Worm (Caenorhabditis elegans) whole organism, L3 larva: Measurements from ENCODE around the gene math-41.

Experiments used
- R02D3.7 ChIP-seq: fragments of 150-350 bp; optimal IDR thresholded peaks from 2 replicates; lab custom pipeline; 2014; ENCODE audit warnings: missing biosample characterization, missing genetic modification characterization
- ZK546.5 ChIP-seq: sonication (generic microtip); optimal IDR thresholded peaks from 2 replicates; lab custom pipeline; 2017; ENCODE audit warnings: missing biosample characterization, missing genetic modification characterization
- ama-1 ChIP-seq: fragments of 150-350 bp; optimal IDR thresholded peaks from 2 replicates; lab custom pipeline; 2018
- ceh-82 ChIP-seq: fragments of 150-350 bp; optimal IDR thresholded peaks from 2 replicates; lab custom pipeline; 2014; ENCODE audit warnings: missing biosample characterization, missing genetic modification characterization
- ceh-9 ChIP-seq: sonication (generic microtip); optimal IDR thresholded peaks from 2 replicates; lab custom pipeline; 2018; ENCODE audit warnings: missing biosample characterization, missing genetic modification characterization
- daf-12 ChIP-seq: fragments of 150-350 bp; optimal IDR thresholded peaks from 2 replicates; lab custom pipeline; 2014; ENCODE audit warnings: missing biosample characterization, missing genetic modification reagents, missing genetic modification characterization
- egl-5 ChIP-seq: fragments of 150-350 bp; optimal IDR thresholded peaks from 2 replicates; lab custom pipeline; 2017; ENCODE audit warnings: missing biosample characterization, missing genetic modification reagents, missing genetic modification characterization, inconsistent platforms
- elt-1 ChIP-seq: fragments of 150-350 bp; optimal IDR thresholded peaks from 2 replicates; lab custom pipeline; 2014; ENCODE audit warnings: missing biosample characterization, missing genetic modification characterization
- elt-2 ChIP-seq: sonication (generic microtip); optimal IDR thresholded peaks from 2 replicates; lab custom pipeline; 2016; ENCODE audit warnings: missing genetic modification reagents, mild to moderate bottlenecking, missing genetic modification characterization, missing compliant biosample characterization
- eor-1 ChIP-seq, 2 experiments: fragments of 150-350 bp; optimal IDR thresholded peaks; 2 replicates each; lab custom pipeline; 2014 to 2018; ENCODE audit warnings: missing biosample characterization in 2 of 2, missing genetic modification characterization in 2 of 2
- fkh-10 ChIP-seq: sonication (generic microtip); optimal IDR thresholded peaks from 2 replicates; lab custom pipeline; 2017; ENCODE audit warnings: missing biosample characterization, missing genetic modification reagents, missing genetic modification characterization
- fkh-2 ChIP-seq: fragments of 150-350 bp; optimal IDR thresholded peaks from 2 replicates; lab custom pipeline; 2014; ENCODE audit warnings: missing biosample characterization, missing genetic modification reagents, missing genetic modification characterization
- jun-1 ChIP-seq: fragments of 150-350 bp; optimal IDR thresholded peaks from 2 replicates; lab custom pipeline; 2014; ENCODE audit warnings: missing biosample characterization, missing genetic modification reagents, missing genetic modification characterization
- lin-39 ChIP-seq: fragments of 150-350 bp; optimal IDR thresholded peaks from 2 replicates; lab custom pipeline; 2018; ENCODE audit warnings: missing biosample characterization, missing genetic modification reagents, missing genetic modification characterization
- lsy-12 ChIP-seq: sonication (generic microtip); optimal IDR thresholded peaks from 2 replicates; lab custom pipeline; 2016; ENCODE audit warnings: mild to moderate bottlenecking, missing genetic modification characterization, missing compliant biosample characterization
- mml-1 ChIP-seq: fragments of 150-350 bp; sonication (generic microtip); optimal IDR thresholded peaks from 3 replicates; lab custom pipeline; 2014; ENCODE audit warnings: missing biosample characterization, missing genetic modification characterization
- nfya-1 ChIP-seq: sonication (generic microtip); optimal IDR thresholded peaks from 2 replicates; lab custom pipeline; 2017; ENCODE audit warnings: missing genetic modification characterization, mild to moderate bottlenecking, missing compliant biosample characterization, antibody characterized with exemption, moderate library complexity; ENCODE audit not compliant: insufficient read depth
- nhr-12 ChIP-seq: fragments of 150-350 bp; optimal IDR thresholded peaks from 2 replicates; lab custom pipeline; 2014; ENCODE audit warnings: missing biosample characterization, missing genetic modification characterization
- nhr-237 ChIP-seq: fragments of 150-350 bp; optimal IDR thresholded peaks from 2 replicates; lab custom pipeline; 2014; ENCODE audit warnings: missing biosample characterization, missing genetic modification characterization
- nhr-25 ChIP-seq: sonication (generic microtip); optimal IDR thresholded peaks from 2 replicates; lab custom pipeline; 2017; ENCODE audit warnings: missing biosample characterization, missing genetic modification characterization
- nhr-28 ChIP-seq: fragments of 150-350 bp; optimal IDR thresholded peaks from 2 replicates; lab custom pipeline; 2014; ENCODE audit warnings: missing biosample characterization, missing genetic modification characterization
- nhr-67 ChIP-seq: fragments of 150-350 bp; optimal IDR thresholded peaks from 2 replicates; lab custom pipeline; 2014; ENCODE audit warnings: missing biosample characterization, missing genetic modification characterization
- nhr-76 ChIP-seq: fragments of 150-350 bp; sonication (generic microtip); optimal IDR thresholded peaks from 5 replicates; lab custom pipeline; 2014; ENCODE audit warnings: missing biosample characterization, missing genetic modification characterization
- nhr-77 ChIP-seq: fragments of 150-350 bp; optimal IDR thresholded peaks from 2 replicates; lab custom pipeline; 2014; ENCODE audit warnings: missing biosample characterization, missing genetic modification characterization
- pha-4 ChIP-seq: fragments of 150-350 bp; optimal IDR thresholded peaks from 2 replicates; lab custom pipeline; 2014; ENCODE audit warnings: missing biosample characterization, missing genetic modification reagents, missing genetic modification characterization
- pqm-1 ChIP-seq: fragments of 150-350 bp; optimal IDR thresholded peaks from 2 replicates; lab custom pipeline; 2017; ENCODE audit warnings: missing biosample characterization, missing genetic modification characterization, inconsistent platforms
- sea-2 ChIP-seq: fragments of 150-350 bp; sonication (generic microtip); optimal IDR thresholded peaks from 4 replicates; lab custom pipeline; 2014; ENCODE audit warnings: missing biosample characterization, missing genetic modification reagents, missing genetic modification characterization
- skn-1 ChIP-seq: fragments of 150-350 bp; optimal IDR thresholded peaks from 2 replicates; lab custom pipeline; 2014; ENCODE audit warnings: missing biosample characterization, missing genetic modification characterization
- snpc-4 ChIP-seq: fragments of 150-350 bp; optimal IDR thresholded peaks from 2 replicates; lab custom pipeline; 2014; ENCODE audit warnings: missing biosample characterization, missing genetic modification characterization
- tbx-2 ChIP-seq: sonication (generic microtip); optimal IDR thresholded peaks from 2 replicates; lab custom pipeline; 2016; ENCODE audit warnings: mild to moderate bottlenecking, missing genetic modification characterization, missing compliant biosample characterization
- ztf-11 ChIP-seq: fragments of 150-350 bp; optimal IDR thresholded peaks from 2 replicates; lab custom pipeline; 2014; ENCODE audit warnings: missing biosample characterization, missing genetic modification characterization
- ztf-4 ChIP-seq: fragments of 150-350 bp; optimal IDR thresholded peaks from 2 replicates; lab custom pipeline; 2014; ENCODE audit warnings: missing biosample characterization, missing genetic modification characterization

Gene math-41

DNA sequence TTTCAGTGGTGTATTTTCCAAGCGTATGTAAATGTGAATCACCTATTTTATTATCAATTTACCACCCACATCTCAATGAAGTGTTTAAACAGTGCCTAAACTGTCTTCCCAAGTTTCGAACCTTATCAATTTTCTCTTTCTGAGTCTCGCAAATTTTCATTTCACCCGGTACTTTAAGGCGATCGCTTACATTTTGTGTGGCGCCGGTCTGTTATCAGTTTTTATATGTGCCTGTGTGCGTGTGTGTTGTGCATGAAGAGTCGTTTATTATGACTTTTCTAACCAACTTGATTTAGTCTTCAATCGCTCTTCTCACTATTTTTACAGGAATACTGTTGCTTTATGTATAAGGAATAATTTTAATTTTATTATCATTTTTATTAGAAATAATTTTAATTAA is 832 bp upstream of the math-41 start:
- TF ChIP-seq elt-2 (tag; lab: Kevin White, UChicago): peak; percentile 57
- TF ChIP-seq, all 47 proteins: peak for 1; not testable (repeated sequence) for 46

DNA sequence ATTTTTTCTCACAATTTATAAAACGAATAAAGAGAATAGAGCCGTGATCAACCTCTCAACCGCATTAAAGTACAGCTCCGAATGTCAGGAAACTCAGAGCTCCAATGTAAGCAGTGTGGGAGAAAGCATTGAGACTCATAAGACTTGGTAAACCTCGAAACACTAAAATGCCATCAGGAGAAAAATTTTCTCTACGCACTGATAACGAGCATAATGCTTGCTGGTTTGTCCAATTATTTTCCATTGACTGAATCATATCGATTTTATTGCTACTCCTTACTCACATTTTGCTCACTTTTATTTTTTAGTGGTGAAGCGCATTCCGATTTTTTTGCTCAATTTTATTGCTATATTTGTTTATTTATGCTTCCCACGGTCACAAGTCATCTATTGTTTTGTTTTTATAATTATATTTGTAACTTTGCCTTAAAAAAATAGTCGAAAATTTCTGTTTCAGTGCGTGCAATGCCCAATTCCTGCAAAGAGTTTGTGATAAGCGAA is 5.8 kb downstream of the math-41 start, which contains the start of gene math-40:
Gene math-40, plus strand, starts transcription at position 451 of the 501 bp plus-strand sequence.
- TF ChIP-seq tbx-2 (no peak), pqm-1 (tag; lab: Kevin White, UChicago) (peak; percentile 41), elt-2 (tag; lab: Kevin White, UChicago) (peak; percentile 62)

DNA sequence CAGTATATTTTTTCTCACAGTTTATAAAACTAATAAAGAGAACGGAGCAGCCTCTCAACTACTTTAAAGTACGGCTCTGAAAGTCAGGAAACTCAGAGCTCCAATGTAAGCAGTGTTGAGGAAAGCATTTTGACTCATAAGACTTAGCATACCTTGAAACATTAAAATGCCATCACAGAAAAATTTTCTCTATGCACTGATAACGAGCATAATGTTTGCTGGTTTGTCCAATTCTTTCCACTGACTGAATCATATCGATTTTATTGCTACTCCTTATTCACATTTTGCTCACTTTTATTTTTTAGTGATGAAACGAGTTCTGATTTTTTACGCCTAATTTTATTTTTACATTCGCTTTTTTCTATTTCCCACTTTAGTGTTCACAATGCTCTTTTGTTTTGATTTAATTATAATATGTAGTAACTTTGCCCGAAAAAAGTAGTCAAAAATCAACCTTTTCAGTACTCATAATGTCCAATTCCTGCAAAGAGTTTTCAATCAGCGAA is 7.5 kb downstream of the math-41 start, which contains the start of gene math-39:
Gene math-39, plus strand, starts transcription at position 456 of the 506 bp plus-strand sequence.
- TF ChIP-seq elt-2 (tag; lab: Kevin White, UChicago) (peak; percentile 51), mml-1 (tag; lab: Kevin White, UChicago) (no peak), lin-39 (tag; lab: Kevin White, UChicago) (no peak), snpc-4 (tag; lab: Kevin White, UChicago) (no peak), elt-1 (tag; lab: Kevin White, UChicago) (no peak)
- TF ChIP-seq, all 47 proteins: peak for 1

DNA sequence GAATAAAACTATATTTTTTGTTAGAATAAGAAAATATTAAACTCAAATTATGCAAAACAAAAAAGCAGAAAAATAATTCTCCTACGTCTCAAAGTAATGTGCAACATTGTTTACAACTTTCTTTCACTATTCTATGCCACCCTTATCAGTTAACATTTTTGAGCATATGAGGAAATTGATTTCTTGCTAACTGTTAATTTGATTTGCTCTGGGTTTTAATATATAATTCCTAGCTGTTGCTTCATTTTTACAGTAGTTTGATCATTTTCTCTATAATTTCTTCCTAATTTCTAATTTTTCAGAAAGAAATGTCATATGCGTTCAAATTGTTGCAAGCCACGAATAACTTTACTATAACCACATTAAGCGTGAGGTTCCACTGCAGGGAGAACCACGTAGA is 11.8 kb downstream of the math-41 start, which contains the start of gene T08E11.1:
Gene T08E11.1, plus strand, starts transcription at position 301 of the 400 bp plus-strand sequence.
- TF ChIP-seq elt-2 (tag; lab: Kevin White, UChicago): peak; percentile 8
- TF ChIP-seq nhr-77 (tag; lab: Kevin White, UChicago): no peak
- TF ChIP-seq nhr-25: no peak

DNA sequence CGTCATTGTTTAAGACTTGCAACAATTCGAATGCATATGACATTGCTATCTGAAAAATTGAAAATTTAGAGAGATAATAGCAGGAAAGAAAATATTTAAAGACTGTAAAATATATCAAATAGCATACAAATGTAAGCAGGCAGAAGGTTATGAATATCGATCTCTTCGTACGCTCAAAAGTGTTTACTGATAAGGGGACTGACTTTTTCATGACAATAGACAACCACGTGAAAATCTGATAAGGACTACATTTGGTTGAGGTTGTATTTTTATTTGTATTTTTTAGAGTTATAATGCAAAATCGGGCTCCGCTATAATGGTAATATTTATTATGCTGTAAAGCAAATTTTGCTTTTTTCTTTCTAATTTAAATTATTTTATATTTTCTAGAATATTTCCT is 18.5 kb downstream of the math-41 start, which contains the start of the genes C52E2.5 and C52E2.4:
Gene C52E2.5, minus strand, starts transcription at position 43 of the 400 bp plus-strand sequence.
Gene C52E2.4, plus strand, starts transcription at position 252 of the 400 bp plus-strand sequence.
- TF ChIP-seq ceh-82: no peak
- TF ChIP-seq lin-39 (tag; lab: Kevin White, UChicago): no peak
- no peak for TF ChIP-seq nhr-76 (tag; lab: Kevin White, UChicago)
- TF ChIP-seq eor-1 (tag; optimal IDR thresholded peaks at IDR 0.05; lab: Kevin White, UChicago): no peak
- TF ChIP-seq skn-1 (tag; lab: Kevin White, UChicago): peak; percentile 17
- no peak for TF ChIP-seq sea-2 (GFP tag; lab: Kevin White, UChicago)
- no peak for TF ChIP-seq fkh-2 (tag; lab: Kevin White, UChicago)
- TF ChIP-seq ceh-9 (tag; lab: Kevin White, UChicago): no peak
- TF ChIP-seq tbx-2: no peak
- no peak for TF ChIP-seq mml-1 (tag; lab: Kevin White, UChicago)
- TF ChIP-seq ama-1 (lab: Kevin White, UChicago): no peak
- TF ChIP-seq pha-4: peak; percentile 73
- no peak for TF ChIP-seq pqm-1 (tag; lab: Kevin White, UChicago)
- TF ChIP-seq ZK546.5 (tag; lab: Kevin White, UChicago): no peak
- no peak for TF ChIP-seq fkh-10
- no peak for TF ChIP-seq R02D3.7 (tag; lab: Kevin White, UChicago)
- no peak for TF ChIP-seq nhr-67 (tag; lab: Kevin White, UChicago)
- no peak for TF ChIP-seq nhr-28 (tag; lab: Kevin White, UChicago)
- peak; percentile 94 for TF ChIP-seq elt-2 (tag; lab: Kevin White, UChicago)
- peak; percentile 20 for TF ChIP-seq jun-1 (tag; lab: Kevin White, UChicago)
- TF ChIP-seq snpc-4 (tag; lab: Kevin White, UChicago): no peak

DNA sequence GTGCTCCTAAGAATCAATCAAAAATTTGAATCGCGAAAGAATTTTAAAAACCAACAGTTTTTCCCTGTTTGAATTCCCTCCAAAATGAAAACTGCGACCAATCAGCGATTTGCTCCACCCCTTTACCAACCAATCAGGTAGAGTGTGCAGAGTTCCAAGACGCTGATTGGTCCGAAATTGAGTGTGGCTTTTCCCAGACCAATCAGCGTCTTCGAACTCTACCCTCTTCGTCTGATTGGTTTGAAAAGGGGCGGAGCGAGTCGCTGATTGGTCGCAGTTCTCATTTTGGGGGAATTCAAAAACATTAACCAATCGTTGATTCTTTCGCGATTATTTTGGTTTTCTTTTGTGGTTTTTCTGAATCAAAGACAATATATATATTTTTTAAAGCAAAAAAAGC is 20.1 kb downstream of the math-41 start:
- TF ChIP-seq nhr-76 (tag; lab: Kevin White, UChicago) (no peak), nfya-1 (tag; lab: Kevin White, UChicago) (peak; percentile 22), ztf-4 (tag; lab: Kevin White, UChicago) (no peak)

DNA sequence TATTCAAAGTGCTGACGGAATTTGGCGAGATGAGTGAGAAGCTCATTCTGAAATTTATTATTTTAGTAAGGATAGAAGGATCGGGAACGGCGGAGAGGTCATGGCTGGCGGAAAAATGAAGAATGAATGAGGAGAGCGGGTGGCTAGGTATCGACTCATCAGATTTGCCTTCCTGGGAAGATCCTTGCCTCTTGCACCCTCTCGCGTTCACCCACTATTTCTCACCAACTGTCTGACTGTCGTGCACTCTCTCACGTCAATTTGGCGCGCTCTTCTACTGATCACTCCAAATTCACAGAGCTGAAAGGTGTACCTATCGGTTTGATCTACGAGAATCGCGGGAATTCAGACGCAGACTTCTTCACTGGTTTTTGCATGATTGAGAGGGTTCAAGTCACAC is 23.7 kb downstream of the math-41 start, which contains the start of gene fbxb-97:
Gene fbxb-97, minus strand, starts transcription at position 53 of the 400 bp plus-strand sequence.
- TF ChIP-seq nhr-12 (no peak), snpc-4 (tag; lab: Kevin White, UChicago) (no peak), ceh-82 (no peak), nhr-76 (tag; lab: Kevin White, UChicago) (no peak), daf-12 (tag; lab: Kevin White, UChicago) (no peak), egl-5 (tag; lab: Kevin White, UChicago) (no peak), R02D3.7 (tag; lab: Kevin White, UChicago) (no peak), ZK546.5 (tag; lab: Kevin White, UChicago) (no peak), ztf-11 (tag; lab: Kevin White, UChicago) (no peak), lsy-12 (no peak), fkh-2 (tag; lab: Kevin White, UChicago) (no peak), nhr-237 (tag; lab: Kevin White, UChicago) (no peak)
